Fruit fly (Drosophila melanogaster) whole organism, embryonic: Measurements from ENCODE around the gene Rab5.

ENCODE experiments used
- Ada2b ChIP-seq: fragments of 200-800 bp; sonication (Bioruptor generic); IDR thresholded peaks from 2 replicates; pipeline ENCODE4 v1.3.6; 2022; ENCODE audit warnings: missing biosample characterization, missing genetic modification characterization
- CG10321 ChIP-seq: fragments of 200-800 bp; sonication (Bioruptor generic); IDR thresholded peaks from 2 replicates; pipeline ENCODE4 v1.3.6; 2022; ENCODE audit warnings: missing biosample characterization, missing genetic modification characterization
- CG11504 ChIP-seq: fragments of 200-800 bp; sonication (Bioruptor generic); optimal IDR thresholded peaks from 3 replicates; lab custom pipeline; 2019; ENCODE audit warnings: missing biosample characterization, mild to moderate bottlenecking, missing genetic modification characterization, moderate library complexity
- CG12769 ChIP-seq: fragments of 200-800 bp; sonication (Bioruptor generic); optimal IDR thresholded peaks from 2 replicates; lab custom pipeline; 2019; ENCODE audit warnings: missing biosample characterization, mild to moderate bottlenecking, missing genetic modification characterization, moderate library complexity
- CG13775 ChIP-seq: fragments of 200-800 bp; sonication (Bioruptor generic); optimal IDR thresholded peaks from 3 replicates; lab custom pipeline; 2017; ENCODE audit warnings: missing biosample characterization, mild to moderate bottlenecking, missing genetic modification characterization
- CG14710 ChIP-seq: fragments of 200-800 bp; sonication (Bioruptor generic); optimal IDR thresholded peaks from 3 replicates; lab custom pipeline; 2019; ENCODE audit warnings: missing biosample characterization, mild to moderate bottlenecking, missing genetic modification characterization, moderate library complexity
- CG18764 ChIP-seq: fragments of 200-800 bp; sonication (Bioruptor generic); optimal IDR thresholded peaks from 3 replicates; lab custom pipeline; 2016; ENCODE audit warnings: missing biosample characterization, missing genetic modification characterization
- CG2129 ChIP-seq: fragments of 200-800 bp; sonication (Bioruptor generic); IDR thresholded peaks from 2 replicates; pipeline ENCODE4 v1.3.6; 2022; ENCODE audit warnings: missing biosample characterization, missing genetic modification characterization; ENCODE audit not compliant: partially characterized antibody
- CG2678 ChIP-seq: fragments of 200-800 bp; sonication (Bioruptor generic); optimal IDR thresholded peaks from 3 replicates; lab custom pipeline; 2019; ENCODE audit warnings: missing biosample characterization, mild to moderate bottlenecking, missing genetic modification characterization, moderate library complexity
- CG30403 ChIP-seq: fragments of 200-800 bp; sonication (Bioruptor generic); optimal IDR thresholded peaks from 3 replicates; lab custom pipeline; 2016; ENCODE audit warnings: missing biosample characterization, missing genetic modification characterization
- CG30431 ChIP-seq: fragments of 200-800 bp; sonication (Bioruptor generic); optimal IDR thresholded peaks from 2 replicates; lab custom pipeline; 2017; ENCODE audit warnings: missing biosample characterization, missing genetic modification characterization
- CG31388 ChIP-seq: fragments of 200-800 bp; sonication (Bioruptor generic); optimal IDR thresholded peaks from 2 replicates; lab custom pipeline; 2016; ENCODE audit warnings: missing biosample characterization, missing genetic modification characterization
- CG3163 ChIP-seq: fragments of 200-800 bp; sonication (Bioruptor generic); optimal IDR thresholded peaks from 3 replicates; lab custom pipeline; 2016; ENCODE audit warnings: missing biosample characterization, missing genetic modification characterization
- CG34376 ChIP-seq: fragments of 200-800 bp; sonication (Bioruptor generic); optimal IDR thresholded peaks from 2 replicates; lab custom pipeline; 2018; ENCODE audit warnings: missing biosample characterization, mild to moderate bottlenecking, missing genetic modification characterization
- CG6689 ChIP-seq: fragments of 200-800 bp; sonication (Bioruptor generic); IDR thresholded peaks from 2 replicates; pipeline ENCODE4 v1.3.6; 2022; ENCODE audit warnings: missing biosample characterization, missing genetic modification characterization
- CG7556 ChIP-seq: fragments of 200-800 bp; sonication (Bioruptor generic); optimal IDR thresholded peaks from 2 replicates; lab custom pipeline; 2017; ENCODE audit warnings: missing biosample characterization, mild to moderate bottlenecking, missing genetic modification characterization
- CG9609 ChIP-seq: fragments of 200-800 bp; sonication (Bioruptor generic); optimal IDR thresholded peaks from 3 replicates; lab custom pipeline; 2016; ENCODE audit warnings: missing biosample characterization, missing genetic modification characterization
- Dek ChIP-seq: fragments of 200-800 bp; sonication (Bioruptor generic); optimal IDR thresholded peaks from 3 replicates; lab custom pipeline; 2019; ENCODE audit warnings: missing biosample characterization, mild to moderate bottlenecking, missing genetic modification characterization, moderate library complexity
- Dref ChIP-seq: fragments of 200-800 bp; sonication (Bioruptor generic); IDR thresholded peaks from 2 replicates; pipeline ENCODE4 v1.3.6; 2022; ENCODE audit warnings: missing biosample characterization, missing genetic modification characterization
- Ets97D ChIP-seq: fragments of 200-800 bp; sonication (Bioruptor generic); optimal IDR thresholded peaks from 3 replicates; lab custom pipeline; 2016; ENCODE audit warnings: missing biosample characterization, missing genetic modification characterization
- Fer2 ChIP-seq: fragments of 200-800 bp; sonication (Bioruptor generic); optimal IDR thresholded peaks from 2 replicates; lab custom pipeline; 2018; ENCODE audit warnings: missing biosample characterization, mild to moderate bottlenecking, missing genetic modification characterization, moderate library complexity
- Fer3 ChIP-seq: fragments of 200-800 bp; sonication (Bioruptor generic); optimal IDR thresholded peaks from 2 replicates; lab custom pipeline; 2018; ENCODE audit warnings: missing biosample characterization, mild to moderate bottlenecking, missing genetic modification characterization, moderate library complexity
- Hand ChIP-seq: fragments of 200-800 bp; sonication (Bioruptor generic); optimal IDR thresholded peaks from 2 replicates; lab custom pipeline; 2017; ENCODE audit warnings: mild to moderate bottlenecking, missing biosample characterization, missing genetic modification reagents, missing genetic modification characterization
- HmgZ ChIP-seq: fragments of 200-800 bp; sonication (Bioruptor generic); optimal IDR thresholded peaks from 2 replicates; lab custom pipeline; 2018; ENCODE audit warnings: missing biosample characterization, mild to moderate bottlenecking, missing genetic modification characterization
- Hmr ChIP-seq: fragments of 200-800 bp; sonication (Bioruptor generic); optimal IDR thresholded peaks from 3 replicates; lab custom pipeline; 2017; ENCODE audit warnings: mild to moderate bottlenecking, missing biosample characterization, missing genetic modification reagents, missing genetic modification characterization
- Hr3 ChIP-seq: fragments of 200-800 bp; sonication (Bioruptor generic); optimal IDR thresholded peaks from 3 replicates; lab custom pipeline; 2016; ENCODE audit warnings: missing biosample characterization, missing genetic modification characterization
- Nf-YB ChIP-seq: fragments of 200-800 bp; sonication (Bioruptor generic); optimal IDR thresholded peaks from 3 replicates; lab custom pipeline; 2019; ENCODE audit warnings: missing biosample characterization, mild to moderate bottlenecking, missing genetic modification characterization, moderate library complexity
- Nf-YC ChIP-seq: fragments of 200-800 bp; optimal IDR thresholded peaks from 3 replicates; lab custom pipeline; 2019; ENCODE audit warnings: missing biosample characterization, mild to moderate bottlenecking, missing genetic modification characterization, moderate library complexity
- Oaz ChIP-seq: fragments of 200-800 bp; sonication (Bioruptor generic); IDR thresholded peaks from 2 replicates; pipeline ENCODE4 v1.3.6; 2022; ENCODE audit warnings: missing biosample characterization, missing genetic modification characterization
- Optix ChIP-seq: fragments of 200-800 bp; sonication (Bioruptor generic); IDR thresholded peaks from 3 replicates; pipeline ENCODE4 v1.3.6; 2022; ENCODE audit warnings: missing biosample characterization, missing genetic modification characterization
- Rx ChIP-seq: fragments of 200-800 bp; sonication (Bioruptor generic); IDR thresholded peaks from 2 replicates; pipeline ENCODE4 v1.3.6; 2022; ENCODE audit warnings: missing biosample characterization, missing genetic modification characterization
- Sox100B ChIP-seq: fragments of 200-800 bp; sonication (Bioruptor generic); optimal IDR thresholded peaks from 3 replicates; lab custom pipeline; 2018; ENCODE audit warnings: missing biosample characterization, mild to moderate bottlenecking, missing genetic modification characterization
- ase ChIP-seq: fragments of 200-800 bp; sonication (Bioruptor generic); IDR thresholded peaks from 3 replicates; pipeline ENCODE4 v1.3.6; 2022; ENCODE audit warnings: missing biosample characterization, missing genetic modification characterization
- az2 ChIP-seq: fragments of 200-800 bp; sonication (Bioruptor generic); optimal IDR thresholded peaks from 3 replicates; lab custom pipeline; 2016; ENCODE audit warnings: missing biosample characterization, missing genetic modification characterization
- br ChIP-seq: fragments of >200 bp; optimal IDR thresholded peaks from 2 replicates; lab custom pipeline; 2017
- cwo ChIP-seq: fragments of 200-800 bp; sonication (Bioruptor generic); optimal IDR thresholded peaks from 3 replicates; lab custom pipeline; 2017; ENCODE audit warnings: missing biosample characterization, missing genetic modification characterization, mild to moderate bottlenecking, moderate library complexity, missing genetic modification reagents
- dimm ChIP-seq: fragments of 200-800 bp; sonication (Bioruptor generic); IDR thresholded peaks from 2 replicates; pipeline ENCODE4 v1.3.6; 2022; ENCODE audit warnings: missing biosample characterization, missing genetic modification characterization
- eve ChIP-seq, 2 experiments: fragments of >200 bp; optimal IDR thresholded peaks; 2 replicates each; lab custom pipeline; 2017; ENCODE audit warnings: missing biosample characterization in 2 of 2, missing genetic modification characterization in 2 of 2
- exex ChIP-seq: fragments of 200-800 bp; sonication (Bioruptor generic); optimal IDR thresholded peaks from 4 replicates; lab custom pipeline; 2018; ENCODE audit warnings: missing biosample characterization, mild to moderate bottlenecking, missing genetic modification characterization, moderate library complexity
- gcm ChIP-seq: fragments of 200-800 bp; sonication (Bioruptor generic); optimal IDR thresholded peaks from 2 replicates; lab custom pipeline; 2019; ENCODE audit warnings: missing biosample characterization, mild to moderate bottlenecking, missing genetic modification characterization, moderate library complexity
- gem ChIP-seq: fragments of 200-800 bp; sonication (Bioruptor generic); optimal IDR thresholded peaks from 2 replicates; lab custom pipeline; 2019; ENCODE audit warnings: missing biosample characterization, mild to moderate bottlenecking, missing genetic modification characterization, moderate library complexity
- hth ChIP-seq: fragments of >200 bp; optimal IDR thresholded peaks from 2 replicates; lab custom pipeline; 2017; ENCODE audit warnings: inconsistent platforms
- lilli ChIP-seq: fragments of 200-800 bp; sonication (Bioruptor generic); optimal IDR thresholded peaks from 3 replicates; lab custom pipeline; 2016; ENCODE audit warnings: missing biosample characterization, missing genetic modification characterization
- odd ChIP-seq: fragments of 200-800 bp; sonication (Bioruptor generic); optimal IDR thresholded peaks from 2 replicates; lab custom pipeline; 2017; ENCODE audit warnings: missing biosample characterization, mild to moderate bottlenecking, missing genetic modification characterization
- onecut ChIP-seq: fragments of 200-800 bp; sonication (Bioruptor generic); IDR thresholded peaks from 2 replicates; pipeline ENCODE4 v1.3.6; 2022; ENCODE audit warnings: missing biosample characterization, missing genetic modification characterization
- run ChIP-seq: fragments of 200-800 bp; sonication (Bioruptor generic); optimal IDR thresholded peaks from 3 replicates; lab custom pipeline; 2018; ENCODE audit warnings: missing biosample characterization, mild to moderate bottlenecking, missing genetic modification characterization
- sim ChIP-seq: fragments of 200-800 bp; sonication (Bioruptor generic); IDR thresholded peaks from 2 replicates; pipeline ENCODE4 v1.3.6; 2022; ENCODE audit warnings: missing biosample characterization, missing genetic modification characterization
- stwl ChIP-seq: fragments of 200-800 bp; sonication (Bioruptor generic); optimal IDR thresholded peaks from 3 replicates; lab custom pipeline; 2018; ENCODE audit warnings: missing biosample characterization, mild to moderate bottlenecking, missing genetic modification characterization, moderate library complexity
- twi ChIP-seq: fragments of 200-800 bp; optimal IDR thresholded peaks from 2 replicates; lab custom pipeline; 2019; ENCODE audit warnings: missing biosample characterization, mild to moderate bottlenecking, missing genetic modification characterization, moderate library complexity
- vnd ChIP-seq: fragments of 200-800 bp; sonication (Bioruptor generic); IDR thresholded peaks from 3 replicates; pipeline ENCODE4 v1.3.6; 2022; ENCODE audit warnings: missing biosample characterization, missing genetic modification characterization; ENCODE audit not compliant: partially characterized antibody
- vvl ChIP-seq: fragments of 200-800 bp; sonication (Bioruptor generic); IDR thresholded peaks from 2 replicates; pipeline ENCODE4 v1.3.6; 2022; ENCODE audit warnings: missing biosample characterization, missing genetic modification characterization
- zen2 ChIP-seq: fragments of 200-800 bp; sonication (Bioruptor generic); IDR thresholded peaks from 3 replicates; pipeline ENCODE4 v1.3.6; 2022; ENCODE audit warnings: missing biosample characterization, missing genetic modification characterization; ENCODE audit not compliant: partially characterized antibody

Rab5 gene

dm6 chr2L:2394872-2395271, 29.8 kb upstream of the Rab5 start (continued):
- TF ChIP-seq vnd (GFP tag; lab: Robert Waterston, UW) (no peak), CG31388 (GFP tag; lab: Kevin White, UChicago) (no peak), CG30403 (GFP tag; lab: Kevin White, UChicago) (no peak), CG3163 (GFP tag; lab: Kevin White, UChicago) (no peak), CG18764 (GFP tag; lab: Kevin White, UChicago) (no peak), Fer2 (tag; lab: Kevin White, UChicago) (no peak), Fer3 (tag; lab: Kevin White, UChicago) (no peak), CG11504 (tag; lab: Kevin White, UChicago) (peak; percentile 40), gem (tag; lab: Kevin White, UChicago) (peak; percentile 40), Dref (GFP tag; lab: Robert Waterston, UW) (no peak), dimm (GFP tag; lab: Robert Waterston, UW) (no peak), CG30431 (GFP tag; lab: Kevin White, UChicago) (no peak), gcm (GFP tag; lab: Kevin White, UChicago) (no peak), CG34376 (no peak), az2 (GFP tag; lab: Kevin White, UChicago) (no peak), CG2678 (peak; percentile 36), CG14710 (tag; lab: Kevin White, UChicago) (no peak), twi (tag; lab: Kevin White, UChicago) (no peak), HmgZ (tag; lab: Kevin White, UChicago) (no peak), hth (lab: Kevin White, UChicago) (no peak), CG10321 (GFP tag; lab: Robert Waterston, UW) (no peak), Nf-YB (no peak), stwl (no peak), CG2129 (GFP tag; lab: Robert Waterston, UW) (no peak), vvl (GFP tag; lab: Robert Waterston, UW) (peak; percentile 27; the same call in 1 of the 2 replicates), Sox100B (GFP tag; lab: Kevin White, UChicago) (no peak), CG12769 (no peak), Hmr (GFP tag; lab: Kevin White, UChicago) (no peak), Nf-YC (tag; lab: Kevin White, UChicago) (no peak), lilli (GFP tag; lab: Kevin White, UChicago) (no peak), Ada2b (no peak), cwo (GFP tag; lab: Kevin White, UChicago) (no peak), sim (no peak), br (lab: Kevin White, UChicago) (no peak), Hr3 (GFP tag; lab: Kevin White, UChicago) (no peak), exex (tag; lab: Kevin White, UChicago) (no peak), Optix (no peak), odd (GFP tag; lab: Kevin White, UChicago) (no peak), CG9609 (no peak), Hand (GFP tag; lab: Kevin White, UChicago) (no peak), eve (GFP tag; optimal IDR thresholded peaks at IDR 0.05; lab: Kevin White, UChicago) (no peak), Dek (tag; lab: Kevin White, UChicago) (no peak), CG6689 (GFP tag; lab: Robert Waterston, UW) (0 out of 2 replicates have a peak, but pooled peaks have one; percentile 14), ase (GFP tag; lab: Robert Waterston, UW) (no peak), CG13775 (GFP tag; lab: Kevin White, UChicago) (no peak), Oaz (GFP tag; lab: Robert Waterston, UW) (no peak), Rx (GFP tag; lab: Robert Waterston, UW) (no peak), onecut (GFP tag; lab: Robert Waterston, UW) (peak; percentile 54), run (tag; lab: Kevin White, UChicago) (no peak), Ets97D (GFP tag; lab: Kevin White, UChicago) (no peak), zen2 (no peak), CG7556 (GFP tag; lab: Kevin White, UChicago) (peak; percentile 16)
